Worm (Caenorhabditis elegans) whole organism, young adult: ENCODE results near the gene hlh-15.
A peak's percentile ranks its signal among the peaks of the same experiment; 100 is the strongest.

Experiments
- Y56A3A.18 ChIP-seq: fragments of 200-800 bp; sonication (Bioruptor generic); IDR thresholded peaks from 2 replicates; pipeline ENCODE4 v1.3.6; 2022; ENCODE audit warnings: missing genetic modification reagents, missing genetic modification characterization, missing compliant biosample characterization
- Y67H2A.10 ChIP-seq: fragments of 200-800 bp; sonication (Bioruptor generic); conservative IDR thresholded peaks from 2 replicates; pipeline ENCODE4 v1.3.6; 2022; ENCODE audit warnings: missing genetic modification reagents, missing genetic modification characterization, missing compliant biosample characterization
- cebp-1 ChIP-seq, 2 experiments: fragments of 200-800 bp in 1 of 2; sonication (Bioruptor generic) in 1 of 2; sonication (generic microtip) in 1 of 2; IDR thresholded peaks in 1 of 2; optimal IDR thresholded peaks in 1 of 2; 2 replicates each; pipeline versions ENCODE4 v1.3.6 to Lab custom; 2017 to 2022; ENCODE audit warnings: missing compliant biosample characterization in 2 of 2, missing genetic modification characterization in 2 of 2, mild to moderate bottlenecking in 1 of 2, missing genetic modification reagents in 1 of 2, moderate library complexity in 1 of 2
- unc-62 ChIP-seq: fragments of 150-350 bp; optimal IDR thresholded peaks from 2 replicates; lab custom pipeline; 2014; ENCODE audit warnings: missing biosample characterization, missing genetic modification reagents, missing genetic modification characterization

ce11 chrX:2439728-2440127 lies 26.6 kb upstream of the hlh-15 start:
- TF ChIP-seq unc-62 (GFP tag; lab: Kevin White, UChicago) (no peak), Y56A3A.18 (GFP tag; lab: Robert Waterston, UW) (no peak), Y67H2A.10 (GFP tag; lab: Robert Waterston, UW) (no peak), cebp-1 (GFP tag; IDR thresholded peaks at IDR 0.05; lab: Robert Waterston, UW) (peak; percentile 92), cebp-1 (tag; optimal IDR thresholded peaks at IDR 0.05; lab: Kevin White, UChicago) (peak; percentile 95)
